Worm (Caenorhabditis elegans) whole organism, L4/young adult: ENCODE results near the gene F46B6.5.

Experiments
- W03F9.2 ChIP-seq: fragments of 150-350 bp; optimal IDR thresholded peaks from 2 replicates; lab custom pipeline; 2014; ENCODE audit warnings: missing biosample characterization, missing genetic modification characterization
- dao-5 ChIP-seq: sonication (generic microtip); optimal IDR thresholded peaks from 2 replicates; lab custom pipeline; 2016; ENCODE audit warnings: missing genotype, missing genetic modification characterization, moderate library complexity, missing compliant biosample characterization
- him-1 ChIP-seq: sonication (generic microtip); optimal IDR thresholded peaks from 2 replicates; lab custom pipeline; 2016; ENCODE audit warnings: missing genotype, missing genetic modification reagents, missing genetic modification characterization, missing compliant biosample characterization

- TF ChIP-seq him-1 (no peak), dao-5 (tag; lab: Kevin White, UChicago) (no peak), W03F9.2 (tag; lab: Kevin White, UChicago) (no peak)
Observed at ce11 chrV:9755725-9756124, 27.1 kb downstream of the F46B6.5 start, which contains the start of gene F58E6.8.
